Worm (Caenorhabditis elegans): Measurements from ENCODE around the gene F13H6.5.

F13H6.5 gene

DNA sequence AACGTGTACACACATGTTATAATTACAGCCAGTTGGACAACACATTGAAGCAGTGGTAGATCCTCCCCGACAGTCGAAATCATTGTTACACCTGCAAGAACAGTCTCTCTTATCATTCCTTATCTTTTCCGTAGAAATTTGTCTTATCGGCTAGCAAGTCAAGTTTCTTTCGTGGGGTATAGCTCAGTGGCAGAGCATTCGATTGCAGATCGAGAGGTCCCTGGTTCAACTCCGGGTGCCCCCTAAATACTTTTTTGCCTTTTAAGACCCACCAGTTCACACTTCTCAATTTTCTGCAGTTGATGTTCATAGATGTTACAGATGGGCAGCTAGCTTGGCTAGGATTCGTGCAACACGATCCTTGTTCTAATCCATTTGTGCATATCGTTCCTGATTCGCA, 39.5 kb downstream of the F13H6.5 start:
- no peak for TF ChIP-seq pha-4 (tag; optimal IDR thresholded peaks at IDR 0.05)
- TF ChIP-seq ztf-11 (tag; optimal IDR thresholded peaks at IDR 0.05) = no peak
- TF ChIP-seq ceh-43 (GFP tag; optimal IDR thresholded peaks at IDR 0.05) = no peak
- no peak for TF ChIP-seq nhr-237 (tag; optimal IDR thresholded peaks at IDR 0.05)
- no peak for TF ChIP-seq bed-3 (GFP tag; optimal IDR thresholded peaks at IDR 0.05)
- TF ChIP-seq elt-3 (tag; optimal IDR thresholded peaks at IDR 0.05) = no peak
- no peak for TF ChIP-seq mep-1 (tag; optimal IDR thresholded peaks at IDR 0.05)
- no peak for TF ChIP-seq mls-2 (tag; optimal IDR thresholded peaks at IDR 0.05)
- no peak for TF ChIP-seq nhr-12 (tag; optimal IDR thresholded peaks at IDR 0.05)

DNA sequence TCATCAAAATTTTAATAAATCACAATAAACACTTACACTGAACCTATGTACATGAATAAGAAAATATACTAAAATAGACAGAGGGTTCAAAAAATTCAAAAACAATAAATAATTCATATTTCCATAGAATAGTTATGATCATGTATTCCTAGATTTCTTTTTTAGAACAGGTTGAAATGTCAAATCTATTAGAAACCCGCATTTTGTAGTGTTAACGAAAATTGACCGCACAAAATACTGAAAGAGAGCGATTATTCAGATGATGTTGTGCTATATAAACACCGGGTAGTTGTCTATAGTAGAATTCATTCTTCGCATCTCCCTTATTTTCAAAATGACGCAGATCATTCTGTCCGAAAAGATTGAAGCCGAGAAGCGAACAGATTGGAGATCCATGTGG, 43.1 kb downstream of the F13H6.5 start, which contains the start of gene T28C12.1:
Gene T28C12.1 (plus strand): TSS at position 301 of the 400 bp plus-strand sequence.
- TF ChIP-seq ces-1 (GFP tag; optimal IDR thresholded peaks at IDR 0.05) = no peak
- TF ChIP-seq tbx-8 (GFP tag; optimal IDR thresholded peaks at IDR 0.05) = no peak
- TF ChIP-seq nhr-237 (tag; optimal IDR thresholded peaks at IDR 0.05) = no peak
- no peak for TF ChIP-seq M03D4.4 (tag; optimal IDR thresholded peaks at IDR 0.05)
- TF ChIP-seq unc-62 (GFP tag; optimal IDR thresholded peaks at IDR 0.05) = no peak
- no peak for TF ChIP-seq mep-1 (tag; optimal IDR thresholded peaks at IDR 0.05)
- no peak for TF ChIP-seq unc-120 (tag; optimal IDR thresholded peaks at IDR 0.05; ENCODE audit: poor library complexity, severe bottlenecking)
- no peak for TF ChIP-seq ceh-83 (GFP tag; optimal IDR thresholded peaks at IDR 0.05)

DNA sequence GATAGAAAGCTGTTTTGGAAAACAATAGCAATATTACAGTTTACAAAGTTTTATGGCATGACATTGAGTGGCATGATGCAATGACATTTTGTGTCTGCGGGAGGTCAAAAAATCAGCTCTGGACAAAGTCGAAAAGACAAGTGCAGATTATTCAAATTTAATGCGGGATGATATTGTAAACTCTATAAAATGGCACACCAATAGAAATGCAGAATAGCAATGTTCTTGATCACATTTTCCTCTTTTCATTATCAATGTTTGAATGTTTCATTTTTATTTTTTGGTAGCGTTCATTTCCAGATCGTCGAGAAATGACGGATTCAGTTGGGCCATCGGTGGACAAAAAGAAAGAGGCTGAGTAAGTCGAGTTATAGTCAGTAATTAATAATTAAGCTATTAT, 45.8 kb downstream of the F13H6.5 start, which contains the start of gene T28C12.2:
Gene T28C12.2 (plus strand): TSS at position 301 of the 400 bp plus-strand sequence.
- TF ChIP-seq snpc-4 (tag; optimal IDR thresholded peaks at IDR 0.05) (no peak), tbx-8 (GFP tag; optimal IDR thresholded peaks at IDR 0.05) (no peak), lin-32 (GFP tag; optimal IDR thresholded peaks at IDR 0.05) (no peak), drap-1 (GFP tag; optimal IDR thresholded peaks at IDR 0.05) (no peak), unc-120 (tag; optimal IDR thresholded peaks at IDR 0.05; ENCODE audit: poor library complexity, severe bottlenecking) (no peak), lin-13 (tag; optimal IDR thresholded peaks at IDR 0.05) (no peak), mep-1 (tag; optimal IDR thresholded peaks at IDR 0.05) (no peak), flh-1 (GFP tag; optimal IDR thresholded peaks at IDR 0.05) (no peak), ztf-11 (tag; optimal IDR thresholded peaks at IDR 0.05) (no peak), M03D4.4 (tag; optimal IDR thresholded peaks at IDR 0.05) (no peak), nhr-76 (tag; optimal IDR thresholded peaks at IDR 0.05) (no peak), mls-2 (tag; optimal IDR thresholded peaks at IDR 0.05) (no peak), ceh-83 (GFP tag; optimal IDR thresholded peaks at IDR 0.05) (no peak)

DNA sequence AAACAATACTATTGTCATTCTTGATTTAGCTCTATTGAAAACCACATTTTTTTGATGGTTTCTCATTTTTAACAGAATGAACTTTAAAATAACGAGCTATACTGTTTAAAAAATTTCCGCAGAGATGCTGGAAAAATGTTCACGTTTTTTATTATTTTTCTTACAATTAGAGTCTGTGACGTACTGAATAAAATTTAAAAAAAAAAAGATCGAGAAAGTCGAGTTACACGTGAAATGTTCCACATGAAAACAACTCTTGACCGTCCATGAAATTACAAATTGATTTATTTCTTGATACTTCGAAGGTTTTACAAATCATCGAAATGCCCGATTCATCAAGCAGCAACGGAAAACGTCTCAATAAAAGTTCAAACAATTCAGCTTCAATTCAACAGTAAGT, 47.8 kb downstream of the F13H6.5 start, which contains the start of gene fbxa-202:
Gene fbxa-202 (plus strand): TSS at position 301 of the 400 bp plus-strand sequence.
- TF ChIP-seq nhr-2 (tag; optimal IDR thresholded peaks at IDR 0.05) (no peak), hlh-1 (tag; optimal IDR thresholded peaks at IDR 0.05) (no peak), ces-1 (GFP tag; optimal IDR thresholded peaks at IDR 0.05) (no peak), unc-120 (tag; optimal IDR thresholded peaks at IDR 0.05; ENCODE audit: poor library complexity, severe bottlenecking) (no peak)

DNA sequence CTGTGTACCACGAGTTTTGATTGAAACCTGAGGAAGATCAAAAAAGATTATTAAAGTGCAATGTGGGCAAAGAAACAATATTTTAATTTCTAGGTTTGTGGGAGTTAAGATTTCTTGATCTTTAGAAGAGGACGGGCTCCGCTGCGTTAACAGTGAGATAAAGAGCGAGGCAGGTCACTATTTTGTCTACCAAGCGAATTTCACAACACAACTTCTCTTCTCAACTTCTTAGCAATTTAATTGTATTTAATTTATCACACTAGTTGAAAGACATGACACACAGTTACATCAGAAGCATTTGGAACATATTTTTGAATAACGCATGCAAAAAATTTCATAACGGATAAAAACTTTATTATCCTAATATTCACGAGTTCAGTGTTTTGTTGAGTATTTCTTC, 48.4 kb downstream of the F13H6.5 start:
- no peak for TF ChIP-seq bed-3 (GFP tag; optimal IDR thresholded peaks at IDR 0.05)
- no peak for TF ChIP-seq nhr-76 (tag; optimal IDR thresholded peaks at IDR 0.05)
- no peak for TF ChIP-seq drap-1 (GFP tag; optimal IDR thresholded peaks at IDR 0.05)
- TF ChIP-seq flh-1 (GFP tag; optimal IDR thresholded peaks at IDR 0.05) = no peak
- no peak for TF ChIP-seq lsy-2 (tag; optimal IDR thresholded peaks at IDR 0.05)
- TF ChIP-seq elt-1 (tag; optimal IDR thresholded peaks at IDR 0.05; ENCODE audit: borderline replicate concordance, insufficient read depth) = no peak
- no peak for TF ChIP-seq mls-2 (tag; optimal IDR thresholded peaks at IDR 0.05)
- TF ChIP-seq nhr-12 (tag; optimal IDR thresholded peaks at IDR 0.05) = no peak
- no peak for TF ChIP-seq M03D4.4 (tag; optimal IDR thresholded peaks at IDR 0.05)
- no peak for TF ChIP-seq unc-39 (tag; optimal IDR thresholded peaks at IDR 0.05)
- no peak for TF ChIP-seq mep-1 (tag; optimal IDR thresholded peaks at IDR 0.05)
- TF ChIP-seq nhr-237 (tag; optimal IDR thresholded peaks at IDR 0.05) = no peak
- no peak for TF ChIP-seq lin-13 (tag; optimal IDR thresholded peaks at IDR 0.05)
- TF ChIP-seq mab-5 (tag; optimal IDR thresholded peaks at IDR 0.05) = no peak
- TF ChIP-seq snpc-4 (tag; optimal IDR thresholded peaks at IDR 0.05) = no peak

DNA sequence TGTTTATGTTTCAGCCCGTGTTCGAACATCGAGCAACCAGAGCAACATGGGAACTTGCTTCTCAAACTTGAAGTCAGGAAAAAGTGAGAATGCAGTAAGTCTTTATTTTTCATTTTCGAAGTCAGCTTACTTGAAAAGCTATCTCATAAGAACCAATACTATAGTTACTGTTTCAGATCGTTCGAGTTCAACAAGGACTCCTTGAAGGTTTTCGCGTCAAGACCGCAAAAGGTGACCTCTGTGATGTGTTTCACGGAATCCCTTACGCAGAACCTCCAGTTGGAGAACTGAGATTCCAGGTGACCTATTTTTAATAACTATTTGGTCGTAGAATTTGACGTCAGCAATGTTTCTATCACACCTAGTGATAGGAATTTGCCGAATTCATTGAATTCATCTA, 51.1 kb downstream of the F13H6.5 start:
- TF ChIP-seq hlh-1 (tag; optimal IDR thresholded peaks at IDR 0.05) (no peak), lin-32 (GFP tag; optimal IDR thresholded peaks at IDR 0.05) (no peak), sem-2 (GFP tag; optimal IDR thresholded peaks at IDR 0.05) (no peak), flh-1 (GFP tag; optimal IDR thresholded peaks at IDR 0.05) (no peak), pha-4 (tag; optimal IDR thresholded peaks at IDR 0.05) (no peak), tbx-8 (GFP tag; optimal IDR thresholded peaks at IDR 0.05) (no peak), lsy-2 (tag; optimal IDR thresholded peaks at IDR 0.05) (no peak), ceh-43 (GFP tag; optimal IDR thresholded peaks at IDR 0.05) (no peak), mls-2 (tag; optimal IDR thresholded peaks at IDR 0.05) (no peak), ceh-39 (tag; optimal IDR thresholded peaks at IDR 0.05) (no peak), cnd-1 (tag; optimal IDR thresholded peaks at IDR 0.05) (no peak), unc-39 (tag; optimal IDR thresholded peaks at IDR 0.05) (no peak), ceh-83 (GFP tag; optimal IDR thresholded peaks at IDR 0.05) (no peak), lin-13 (tag; optimal IDR thresholded peaks at IDR 0.05) (no peak), drap-1 (GFP tag; optimal IDR thresholded peaks at IDR 0.05) (no peak), nhr-12 (tag; optimal IDR thresholded peaks at IDR 0.05) (no peak)
